Worm (Caenorhabditis elegans) whole organism, mixed stage, embryonic: Measurements from ENCODE around the gene rpl-16.

Experiments
- M03D4.4 ChIP-seq: sonication (generic microtip); optimal IDR thresholded peaks from 2 replicates; lab custom pipeline; 2017; ENCODE audit warnings: mild to moderate bottlenecking, missing genetic modification characterization, missing compliant biosample characterization
- ceh-39 ChIP-seq: fragments of 150-350 bp; optimal IDR thresholded peaks from 2 replicates; lab custom pipeline; 2014; ENCODE audit warnings: missing biosample characterization, missing genetic modification characterization
- drap-1 ChIP-seq: fragments of 200-800 bp; sonication (Bioruptor generic); optimal IDR thresholded peaks from 3 replicates; lab custom pipeline; 2018; ENCODE audit warnings: mild to moderate bottlenecking, missing genetic modification characterization, missing compliant biosample characterization
- elt-1 ChIP-seq: sonication (generic microtip); optimal IDR thresholded peaks from 2 replicates; lab custom pipeline; 2017; ENCODE audit warnings: missing genetic modification characterization, mild to moderate bottlenecking, missing compliant biosample characterization, antibody characterized with exemption, moderate library complexity, borderline replicate concordance; ENCODE audit not compliant: insufficient read depth
- elt-3 ChIP-seq: fragments of 150-350 bp; optimal IDR thresholded peaks from 2 replicates; lab custom pipeline; 2014; ENCODE audit warnings: missing biosample characterization, missing genetic modification characterization
- mab-5 ChIP-seq: fragments of 150-350 bp; optimal IDR thresholded peaks from 2 replicates; lab custom pipeline; 2014; ENCODE audit warnings: missing biosample characterization, missing genetic modification characterization
- nhr-237 ChIP-seq: fragments of 150-350 bp; optimal IDR thresholded peaks from 2 replicates; lab custom pipeline; 2014; ENCODE audit warnings: missing biosample characterization, missing genetic modification characterization
- pha-4 ChIP-seq: fragments of 150-350 bp; optimal IDR thresholded peaks from 2 replicates; lab custom pipeline; 2018; ENCODE audit warnings: missing biosample characterization, missing genetic modification reagents, missing genetic modification characterization
- snpc-4 ChIP-seq: fragments of 150-350 bp; optimal IDR thresholded peaks from 2 replicates; lab custom pipeline; 2014; ENCODE audit warnings: missing biosample characterization, missing genetic modification characterization
- unc-62 ChIP-seq: fragments of 150-350 bp; optimal IDR thresholded peaks from 2 replicates; lab custom pipeline; 2014; ENCODE audit warnings: missing biosample characterization, missing genetic modification reagents, missing genetic modification characterization
- ztf-11 ChIP-seq: fragments of 150-350 bp; optimal IDR thresholded peaks from 2 replicates; lab custom pipeline; 2014; ENCODE audit warnings: missing biosample characterization, missing genetic modification characterization

ce11 chrIII:3503286-3503685, at the start of gene rpl-16:
- TF ChIP-seq ceh-39 (tag; lab: Kevin White, UChicago) (no peak), drap-1 (no peak), unc-62 (no peak), elt-3 (tag; lab: Kevin White, UChicago) (no peak), snpc-4 (no peak), nhr-237 (tag; lab: Kevin White, UChicago) (no peak), M03D4.4 (tag; lab: Kevin White, UChicago) (no peak), elt-1 (tag; lab: Kevin White, UChicago) (no peak), pha-4 (tag; lab: Kevin White, UChicago) (no peak), ztf-11 (tag; lab: Kevin White, UChicago) (no peak), mab-5 (no peak)
